Worm (Caenorhabditis elegans): ENCODE data around the gene T25B9.2.

- no peak for TF ChIP-seq him-1 (tag; optimal IDR thresholded peaks at IDR 0.05)
- no peak for TF ChIP-seq dao-5 (tag; optimal IDR thresholded peaks at IDR 0.05)
Observed at ce11 chrIV:10714594-10714993, 37.0 kb downstream of the T25B9.2 start.
